Worm (Caenorhabditis elegans): ENCODE measurements around the gene mcm-5.

The mcm-5 gene

ce11 chrIII:4281955-4282618, 9.0 kb downstream of the mcm-5 start (continued):
- TF ChIP-seq Y53G8AR.9 (GFP tag; conservative IDR thresholded peaks at IDR 0.05) (peak; percentile 92), zfh-2 (GFP tag; conservative IDR thresholded peaks at IDR 0.05) (peak; percentile 100), F57C9.4 (tag; optimal IDR thresholded peaks at IDR 0.05) (no peak), tlf-1 (GFP tag; optimal IDR thresholded peaks at IDR 0.05) (peak; percentile 95), ztf-6 (GFP tag; IDR thresholded peaks at IDR 0.05) (peak; percentile 69; the same call in 1 of the 2 replicates), ztf-28 (GFP tag; IDR thresholded peaks at IDR 0.05) (0 out of 2 replicates have a peak, but pooled peaks have one; percentile 11), madf-3 (GFP tag; IDR thresholded peaks at IDR 0.05) (peak; percentile 87), ZK185.1 (tag; optimal IDR thresholded peaks at IDR 0.05; ENCODE audit: poor library complexity, severe bottlenecking) (peak; percentile 24), ztf-3 (GFP tag; optimal IDR thresholded peaks at IDR 0.05) (peak; percentile 93), die-1 (tag; optimal IDR thresholded peaks at IDR 0.05) (peak; percentile 93), F33H1.4 (GFP tag; IDR thresholded peaks at IDR 0.05) (peak; percentile 31), F23B12.7 (tag; optimal IDR thresholded peaks at IDR 0.05; ENCODE audit: insufficient read depth) (no peak), F10E7.11 (tag; optimal IDR thresholded peaks at IDR 0.05) (peak; percentile 68), K12H6.12 (tag; optimal IDR thresholded peaks at IDR 0.05) (peak; percentile 99), let-607 (tag; optimal IDR thresholded peaks at IDR 0.05) (peak; percentile 93 to 95), hmg-20 (GFP tag; IDR thresholded peaks at IDR 0.05) (peak; percentile 66; the same call in 1 of the 2 replicates), mcd-1 (GFP tag; IDR thresholded peaks at IDR 0.05) (peak; percentile 90), somi-1 (GFP tag; optimal IDR thresholded peaks at IDR 0.05) (peak; percentile 100), egl-18 (GFP tag; IDR thresholded peaks at IDR 0.05) (peak; percentile 73; the same call in 1 of the 2 replicates), T26A5.8 (tag; optimal IDR thresholded peaks at IDR 0.05) (no peak), egrh-3 (GFP tag; IDR thresholded peaks at IDR 0.05) (peak; percentile 87), ceh-79 (tag; optimal IDR thresholded peaks at IDR 0.05) (no peak), nfyb-1 (GFP tag; IDR thresholded peaks at IDR 0.05) (peak; percentile 98), hmg-1.2 (GFP tag; IDR thresholded peaks at IDR 0.05) (peak; percentile 92), pha-4 (tag; optimal IDR thresholded peaks at IDR 0.05) (peak; percentile 26), nhr-90 (tag; optimal IDR thresholded peaks at IDR 0.05) (peak; percentile 89), snpc-3.4 (tag; optimal IDR thresholded peaks at IDR 0.05) (peak; percentile 1), akir-1 (GFP tag; optimal IDR thresholded peaks at IDR 0.05) (peak; percentile 61), lin-35 (GFP tag; optimal IDR thresholded peaks at IDR 0.05) (peak in 2 of 3 experiments; percentile 42 to 89), ets-4 (GFP tag; optimal IDR thresholded peaks at IDR 0.05) (peak; percentile 58)

DNA sequence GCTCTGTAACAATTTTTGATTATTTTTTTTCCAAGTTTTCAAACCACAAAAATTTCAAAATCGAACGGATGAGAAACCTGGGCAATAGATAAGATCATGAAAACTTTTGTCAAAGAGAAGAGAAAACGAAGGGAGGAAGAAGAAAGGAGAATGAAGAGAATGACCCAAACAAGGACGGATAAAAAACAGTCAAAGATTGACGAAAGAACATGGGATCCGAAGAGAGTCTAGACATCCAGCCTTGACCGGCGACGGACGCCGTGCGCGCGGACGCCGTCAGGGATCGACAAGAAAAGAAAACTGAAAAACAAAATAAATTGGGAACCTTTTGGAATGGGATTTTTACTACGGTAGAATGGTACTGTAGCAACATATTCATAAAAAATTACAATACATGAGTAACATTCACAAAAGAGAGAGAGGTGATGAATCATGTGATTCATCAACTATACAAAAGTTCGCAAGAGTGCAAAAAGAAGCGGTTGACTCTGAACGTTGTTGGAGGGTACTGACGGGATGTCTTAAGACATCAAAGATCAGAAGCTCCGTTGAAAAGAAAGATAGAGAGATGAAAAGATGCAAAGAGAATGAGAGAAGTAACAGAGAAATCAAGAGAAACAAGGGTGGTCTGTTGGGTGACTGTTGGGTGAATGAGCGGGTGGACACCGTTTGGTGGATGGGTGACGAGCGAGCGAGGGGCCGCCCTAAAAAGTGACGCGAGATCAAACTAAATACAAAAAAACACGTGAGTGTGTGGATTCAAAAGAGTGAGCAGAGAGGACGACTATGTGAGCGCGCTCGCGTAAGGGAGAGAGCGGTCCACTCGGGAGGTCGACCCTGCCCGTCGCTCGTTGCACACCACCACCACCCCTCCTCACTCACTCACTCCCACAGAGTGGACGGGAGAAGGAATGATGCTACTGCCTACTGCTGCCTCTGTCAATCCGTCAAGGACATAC, 10.6 kb downstream of the mcm-5 start, which contains the start of gene sup-26:
Gene sup-26 (minus strand): TSS at position 10 of the 959 bp plus-strand sequence.
- TF ChIP-seq zfh-2 (GFP tag; conservative IDR thresholded peaks at IDR 0.05) (peak; percentile 93), aptf-2 (GFP tag; conservative IDR thresholded peaks at IDR 0.05) (peak; percentile 56; the same call in 1 of the 2 replicates), Y67H2A.10 (GFP tag; conservative IDR thresholded peaks at IDR 0.05) (no peak), K12H6.12 (tag; optimal IDR thresholded peaks at IDR 0.05) (peak; percentile 3), mcd-1 (GFP tag; IDR thresholded peaks at IDR 0.05) (peak; percentile 29; the same call in 1 of the 2 replicates), T07F8.4 (tag; optimal IDR thresholded peaks at IDR 0.05) (no peak), F57A8.1 (GFP tag; optimal IDR thresholded peaks at IDR 0.05) (no peak), hmg-1.2 (GFP tag; IDR thresholded peaks at IDR 0.05) (0 out of 2 replicates have a peak, but pooled peaks have one; percentile 39), Y53F4B.3 (GFP tag; IDR thresholded peaks at IDR 0.05) (no peak), tbp1 (GFP tag; optimal IDR thresholded peaks at IDR 0.05) (no peak), egrh-3 (GFP tag; IDR thresholded peaks at IDR 0.05) (peak; percentile 66; the same call in 1 of the 2 replicates), madf-6 (GFP tag; IDR thresholded peaks at IDR 0.05) (0 out of 2 replicates have a peak, but pooled peaks have one; percentile 6), cebp-1 (GFP tag; IDR thresholded peaks at IDR 0.05) (no peak), cebp-1 (tag; optimal IDR thresholded peaks at IDR 0.05) (peak; percentile 41), lsy-27 (tag; optimal IDR thresholded peaks at IDR 0.05; ENCODE audit: borderline replicate concordance, insufficient read depth) (no peak), F23B12.7 (tag; optimal IDR thresholded peaks at IDR 0.05; ENCODE audit: insufficient read depth) (no peak), mes-4 (tag; optimal IDR thresholded peaks at IDR 0.05) (no peak), K11D2.4 (GFP tag; IDR thresholded peaks at IDR 0.05) (no peak)

Data from whole organism, young adult.